Comparison of ENCODE assay signal across 2 worm cellular contexts in the genomic region with DNA sequence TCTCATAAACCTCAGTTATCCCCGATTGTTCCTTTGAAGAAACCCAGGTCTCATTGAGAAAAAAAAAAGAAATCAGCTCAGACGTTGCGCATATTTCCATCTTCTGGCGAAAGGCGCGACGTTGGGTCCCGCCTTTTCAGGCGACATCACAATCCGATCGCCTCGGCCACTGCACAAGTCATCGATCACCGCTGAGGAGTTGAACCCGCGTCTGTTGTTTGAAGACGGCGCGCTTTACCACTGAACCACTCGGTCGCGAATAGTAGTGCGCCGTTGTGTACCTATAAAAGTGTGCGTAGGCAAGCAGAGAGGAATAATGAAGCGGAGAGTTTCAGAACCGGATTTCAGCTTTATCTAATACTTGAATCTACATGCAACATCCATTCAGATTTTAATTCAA.
TF ChIP-seq lines count a peak whose summit lies in the region.

A gene (plus strand): TSS at position 394 of the 400 bp plus-strand sequence.

TF ChIP-seq in whole organism, L4 larva, 104 proteins besides CTCF, POLR2A, EP300 and RAD21 (continued from another document):
- TF ChIP-seq ZK337.2 (GFP tag; IDR thresholded peaks at IDR 0.05; lab: Robert Waterston, UW) = peak; percentile 89
- no peak for TF ChIP-seq daf-12 (tag; optimal IDR thresholded peaks at IDR 0.05; lab: Kevin White, UChicago)
- peak; percentile 92 for TF ChIP-seq mep-1 (tag; optimal IDR thresholded peaks at IDR 0.05; lab: Kevin White, UChicago)
- TF ChIP-seq dmd-8 (GFP tag; IDR thresholded peaks at IDR 0.05; lab: Robert Waterston, UW) = peak; percentile 99
- TF ChIP-seq nhr-77 (tag; optimal IDR thresholded peaks at IDR 0.05; lab: Kevin White, UChicago) = peak; percentile 58
- TF ChIP-seq cey-2 (tag; optimal IDR thresholded peaks at IDR 0.05; lab: Kevin White, UChicago; ENCODE audit: borderline replicate concordance, insufficient read depth) = no peak
- no peak for TF ChIP-seq ZK546.5 (tag; optimal IDR thresholded peaks at IDR 0.05; lab: Kevin White, UChicago)
- peak; percentile 85 for TF ChIP-seq set-16 (GFP tag; IDR thresholded peaks at IDR 0.05; lab: Robert Waterston, UW)
- TF ChIP-seq tag-97 (GFP tag; IDR thresholded peaks at IDR 0.05; lab: Robert Waterston, UW) = no peak
- peak; percentile 95 for TF ChIP-seq tra-1 (GFP tag; IDR thresholded peaks at IDR 0.05; lab: Robert Waterston, UW)
- no peak for TF ChIP-seq zag-1 (tag; optimal IDR thresholded peaks at IDR 0.05; lab: Kevin White, UChicago)
- peak; percentile 93 for TF ChIP-seq ctbp-1 (GFP tag; IDR thresholded peaks at IDR 0.05; lab: Robert Waterston, UW)
- TF ChIP-seq F37D6.2 (tag; optimal IDR thresholded peaks at IDR 0.05; lab: Kevin White, UChicago) = peak; percentile 72
- TF ChIP-seq Y5F2A.4 (GFP tag; optimal IDR thresholded peaks at IDR 0.05; lab: Kevin White, UChicago) = peak; percentile 94
- peak; percentile 97 for TF ChIP-seq gei-8 (GFP tag; optimal IDR thresholded peaks at IDR 0.05; lab: Kevin White, UChicago)
- peak; percentile 93 for TF ChIP-seq dve-1 (tag; optimal IDR thresholded peaks at IDR 0.05; lab: Kevin White, UChicago; ENCODE audit: insufficient read depth)
- peak; percentile 78 for TF ChIP-seq hlh-30 (tag; optimal IDR thresholded peaks at IDR 0.05; lab: Kevin White, UChicago; ENCODE audit: insufficient read depth)
- peak; percentile 65 for TF ChIP-seq ceh-32 (tag; optimal IDR thresholded peaks at IDR 0.05; lab: Kevin White, UChicago; ENCODE audit: poor library complexity)
- TF ChIP-seq lin-39 (tag; optimal IDR thresholded peaks at IDR 0.05; lab: Kevin White, UChicago) = no peak
- TF ChIP-seq lir-3 (tag; optimal IDR thresholded peaks at IDR 0.05; lab: Kevin White, UChicago) = peak; percentile 88
- TF ChIP-seq nhr-102 (tag; optimal IDR thresholded peaks at IDR 0.05; lab: Kevin White, UChicago) = peak; percentile 93
- TF ChIP-seq mxl-3 (GFP tag; optimal IDR thresholded peaks at IDR 0.05; lab: Kevin White, UChicago) = peak; percentile 81
- peak; percentile 39 for TF ChIP-seq nhr-10 (tag; optimal IDR thresholded peaks at IDR 0.05; lab: Kevin White, UChicago)
- TF ChIP-seq lin-15B (tag; optimal IDR thresholded peaks at IDR 0.05; lab: Kevin White, UChicago) = peak; percentile 34
- no peak for TF ChIP-seq R02D3.7 (tag; optimal IDR thresholded peaks at IDR 0.05; lab: Kevin White, UChicago)
- peak; percentile 23 for TF ChIP-seq nhr-28 (tag; optimal IDR thresholded peaks at IDR 0.05; lab: Kevin White, UChicago)
- TF ChIP-seq pha-4 (GFP tag; IDR thresholded peaks at IDR 0.05; lab: Robert Waterston, UW) = peak; percentile 97
- no peak for TF ChIP-seq pha-4 (tag; optimal IDR thresholded peaks at IDR 0.05; lab: Kevin White, UChicago)
- peak; percentile 80 for TF ChIP-seq rbr-2 (tag; optimal IDR thresholded peaks at IDR 0.05; lab: Kevin White, UChicago)
- TF ChIP-seq jun-1 (tag; optimal IDR thresholded peaks at IDR 0.05; lab: Kevin White, UChicago) = peak; percentile 57
- peak; percentile 80 for TF ChIP-seq dmd-6 (GFP tag; IDR thresholded peaks at IDR 0.05; lab: Robert Waterston, UW)
- peak; percentile 96 for TF ChIP-seq lin-38 (GFP tag; IDR thresholded peaks at IDR 0.05; lab: Robert Waterston, UW)
- peak; percentile 92 for TF ChIP-seq unc-130 (GFP tag; optimal IDR thresholded peaks at IDR 0.05; lab: Kevin White, UChicago)
- peak; percentile 88 to 90 for TF ChIP-seq madf-5 (GFP tag; IDR thresholded peaks at IDR 0.05; lab: Robert Waterston, UW)
- peak; percentile 85 for TF ChIP-seq F10B5.3 (tag; optimal IDR thresholded peaks at IDR 0.05; lab: Kevin White, UChicago)
- peak; percentile 55 for TF ChIP-seq nhr-11 (tag; optimal IDR thresholded peaks at IDR 0.05; lab: Kevin White, UChicago)
- TF ChIP-seq aha-1 (tag; lab: Kevin White, UChicago) = peak; percentile 98
- peak; percentile 91 for TF ChIP-seq madf-9 (GFP tag; conservative IDR thresholded peaks at IDR 0.05; lab: Robert Waterston, UW)
- TF ChIP-seq zip-2 (tag; optimal IDR thresholded peaks at IDR 0.05; lab: Kevin White, UChicago) = peak; percentile 45
- TF ChIP-seq ztf-7 (tag; optimal IDR thresholded peaks at IDR 0.05; lab: Kevin White, UChicago) = peak; percentile 42
- peak; percentile 94 for TF ChIP-seq Y105C5A.15 (GFP tag; IDR thresholded peaks at IDR 0.05; lab: Robert Waterston, UW)
- peak; percentile 96 for TF ChIP-seq lin-1 (GFP tag; IDR thresholded peaks at IDR 0.05; lab: Robert Waterston, UW)
- peak; percentile 90 for TF ChIP-seq mxl-2 (GFP tag; conservative IDR thresholded peaks at IDR 0.05; lab: Robert Waterston, UW)
- TF ChIP-seq hif-1 (tag; optimal IDR thresholded peaks at IDR 0.05; lab: Kevin White, UChicago) = peak; percentile 39 to 66
- peak; percentile 98 for TF ChIP-seq F44E2.7 (GFP tag; IDR thresholded peaks at IDR 0.05; lab: Robert Waterston, UW)
- TF ChIP-seq lin-29 (GFP tag; IDR thresholded peaks at IDR 0.05; lab: Robert Waterston, UW) = peak; percentile 85
- TF ChIP-seq daf-19 (GFP tag; conservative IDR thresholded peaks at IDR 0.05; lab: Robert Waterston, UW) = peak; percentile 90
- peak; percentile 89 for TF ChIP-seq ceh-20 (GFP tag; IDR thresholded peaks at IDR 0.05; lab: Robert Waterston, UW)
- TF ChIP-seq attf-4 (tag; optimal IDR thresholded peaks at IDR 0.05; lab: Kevin White, UChicago) = no peak
- TF ChIP-seq ceh-44 (GFP tag; IDR thresholded peaks at IDR 0.05; lab: Robert Waterston, UW) = peak; percentile 95

TF ChIP-seq in whole organism, late embryonic, 69 proteins besides CTCF, POLR2A, EP300 and RAD21 (continued from another document):
- peak; percentile 75 for TF ChIP-seq ceh-31 (tag; optimal IDR thresholded peaks at IDR 0.05; lab: Kevin White, UChicago)
- peak; percentile 87 for TF ChIP-seq ref-2 (tag; optimal IDR thresholded peaks at IDR 0.05; lab: Kevin White, UChicago)
- peak; percentile 79 for TF ChIP-seq unc-86 (tag; optimal IDR thresholded peaks at IDR 0.05; lab: Kevin White, UChicago)
- TF ChIP-seq ceh-6 (GFP tag; optimal IDR thresholded peaks at IDR 0.05; lab: Kevin White, UChicago) = peak; percentile 87
- TF ChIP-seq F13H6.1 (tag; optimal IDR thresholded peaks at IDR 0.05; lab: Kevin White, UChicago) = peak; percentile 81
- TF ChIP-seq ztf-16 (tag; optimal IDR thresholded peaks at IDR 0.05; lab: Kevin White, UChicago) = peak; percentile 84
- TF ChIP-seq tbx-2 (tag; optimal IDR thresholded peaks at IDR 0.05; lab: Kevin White, UChicago) = peak; percentile 86
- TF ChIP-seq pros-1 (tag; optimal IDR thresholded peaks at IDR 0.05; lab: Kevin White, UChicago) = peak; percentile 47
- peak; percentile 84 for TF ChIP-seq sdc-2 (tag; optimal IDR thresholded peaks at IDR 0.05; lab: Kevin White, UChicago)
- peak; percentile 77 for TF ChIP-seq Y22D7AL.16 (tag; optimal IDR thresholded peaks at IDR 0.05; lab: Kevin White, UChicago)
